Fruit fly (Drosophila melanogaster) whole organism, adult: Measurements from ENCODE around the gene Adgf-A2.

Experiments
- CG11617 ChIP-seq: fragments of 200-800 bp; sonication (Bioruptor generic); optimal IDR thresholded peaks from 2 replicates; lab custom pipeline; 2017; ENCODE audit warnings: mild to moderate bottlenecking, missing biosample characterization, missing genetic modification reagents, missing genetic modification characterization
- CG12768 ChIP-seq: fragments of 200-800 bp; sonication (Bioruptor generic); optimal IDR thresholded peaks from 2 replicates; lab custom pipeline; 2017; ENCODE audit warnings: missing biosample characterization, missing genetic modification characterization, mild to moderate bottlenecking, moderate library complexity, missing genetic modification reagents
- CG14711 ChIP-seq: fragments of 200-800 bp; sonication (Bioruptor generic); optimal IDR thresholded peaks from 2 replicates; lab custom pipeline; 2018; ENCODE audit warnings: missing biosample characterization, mild to moderate bottlenecking, missing genetic modification characterization, moderate library complexity
- CG1620 ChIP-seq: fragments of 200-800 bp; sonication (Bioruptor generic); optimal IDR thresholded peaks from 2 replicates; lab custom pipeline; 2016; ENCODE audit warnings: missing biosample characterization, missing genetic modification characterization
- CG33017 ChIP-seq: fragments of 200-800 bp; sonication (Bioruptor generic); optimal IDR thresholded peaks from 2 replicates; lab custom pipeline; 2018; ENCODE audit warnings: missing biosample characterization, mild to moderate bottlenecking, missing genetic modification characterization, moderate library complexity
- CG5204 ChIP-seq: fragments of 200-800 bp; sonication (Bioruptor generic); optimal IDR thresholded peaks from 2 replicates; lab custom pipeline; 2016; ENCODE audit warnings: missing biosample characterization, missing genetic modification characterization
- CG7045 ChIP-seq: fragments of 200-800 bp; sonication (Bioruptor generic); optimal IDR thresholded peaks from 2 replicates; lab custom pipeline; 2017; ENCODE audit warnings: missing biosample characterization, mild to moderate bottlenecking, missing genetic modification characterization
- CG7101 ChIP-seq: fragments of 200-800 bp; sonication (Bioruptor generic); optimal IDR thresholded peaks from 2 replicates; lab custom pipeline; 2018; ENCODE audit warnings: missing biosample characterization, mild to moderate bottlenecking, missing genetic modification characterization, moderate library complexity
- Clk ChIP-seq: fragments of 200-800 bp; sonication (Bioruptor generic); optimal IDR thresholded peaks from 2 replicates; lab custom pipeline; 2017; ENCODE audit warnings: missing biosample characterization, missing genetic modification characterization
- Crg-1 ChIP-seq: fragments of 200-800 bp; sonication (Bioruptor generic); optimal IDR thresholded peaks from 2 replicates; lab custom pipeline; 2016; ENCODE audit warnings: missing biosample characterization, missing genetic modification characterization
- Hr96 ChIP-seq: fragments of 200-800 bp; sonication (Bioruptor generic); optimal IDR thresholded peaks from 2 replicates; lab custom pipeline; 2016; ENCODE audit warnings: missing biosample characterization, missing genetic modification characterization
- Mnt ChIP-seq: fragments of 200-800 bp; sonication (Bioruptor generic); optimal IDR thresholded peaks from 2 replicates; lab custom pipeline; 2016; ENCODE audit warnings: missing biosample characterization, mild to moderate bottlenecking, missing genetic modification characterization
- bab1 ChIP-seq: fragments of 200-800 bp; sonication (Bioruptor generic); optimal IDR thresholded peaks from 3 replicates; lab custom pipeline; 2019; ENCODE audit warnings: missing biosample characterization, mild to moderate bottlenecking, missing genetic modification characterization, moderate library complexity
- cic ChIP-seq: fragments of 200-800 bp; sonication (Bioruptor generic); optimal IDR thresholded peaks from 2 replicates; lab custom pipeline; 2017; ENCODE audit warnings: missing biosample characterization, mild to moderate bottlenecking, missing genetic modification characterization, moderate library complexity
- cnc ChIP-seq, 2 experiments: fragments of >200 bp; optimal IDR thresholded peaks; 2 replicates each; lab custom pipeline; 2017
- kay ChIP-seq: fragments of 200-800 bp; sonication (Bioruptor generic); peaks from one replicate; lab custom pipeline; 2016; ENCODE audit warnings: missing biosample characterization, missing genetic modification characterization, borderline replicate concordance
- ovo ChIP-seq: fragments of 200-800 bp; sonication (Bioruptor generic); optimal IDR thresholded peaks from 2 replicates; lab custom pipeline; 2016; ENCODE audit warnings: missing biosample characterization, missing genetic modification characterization
- pad ChIP-seq: fragments of 200-800 bp; sonication (Bioruptor generic); optimal IDR thresholded peaks from 3 replicates; lab custom pipeline; 2017; ENCODE audit warnings: missing biosample characterization, missing genetic modification characterization, mild to moderate bottlenecking, moderate library complexity, missing genetic modification reagents
- tj ChIP-seq: fragments of 200-800 bp; sonication (Bioruptor generic); optimal IDR thresholded peaks from 3 replicates; lab custom pipeline; 2017; ENCODE audit warnings: missing biosample characterization, mild to moderate bottlenecking, missing genetic modification characterization, moderate library complexity
- toe ChIP-seq: fragments of 200-800 bp; sonication (Bioruptor generic); optimal IDR thresholded peaks from 2 replicates; lab custom pipeline; 2016; ENCODE audit warnings: missing biosample characterization, missing genetic modification characterization

The Adgf-A2 gene

dm6 chr3L:17763987-17764386, at the start of gene Adgf-A2, which contains the start of gene Adgf-A:
TSS of gene Adgf-A2 (minus strand) at chr3L:17764158.
TSS of gene Adgf-A (minus strand) at chr3L:17764158.
- TF ChIP-seq CG7045, result no peak
- TF ChIP-seq CG33017 (tag; lab: Kevin White, UChicago), result no peak
- no peak for TF ChIP-seq CG1620
- no peak for TF ChIP-seq ovo (GFP tag; lab: Kevin White, UChicago)

- TF ChIP-seq ovo (GFP tag; lab: Kevin White, UChicago) (no peak), CG33017 (tag; lab: Kevin White, UChicago) (no peak), CG5204 (GFP tag; lab: Kevin White, UChicago) (no peak), Mnt (GFP tag; lab: Kevin White, UChicago) (no peak), CG7101 (no peak), CG14711 (tag; lab: Kevin White, UChicago) (no peak), toe (no peak), pad (GFP tag; lab: Kevin White, UChicago) (no peak), CG7045 (no peak), Crg-1 (GFP tag; lab: Kevin White, UChicago) (no peak), cnc (optimal IDR thresholded peaks at IDR 0.05; lab: Kevin White, UChicago) (no peak), CG1620 (no peak), Clk (no peak)
Observed at dm6 chr3L:17808597-17809213, 44.7 kb upstream of the Adgf-A2 start, which contains the start of gene CG32191. TSS of gene CG32191 (minus strand) at chr3L:17809146.

- no peak for TF ChIP-seq cnc (optimal IDR thresholded peaks at IDR 0.05; lab: Kevin White, UChicago)
- no peak for TF ChIP-seq bab1 (GFP tag; lab: Kevin White, UChicago)
- TF ChIP-seq pad (GFP tag; lab: Kevin White, UChicago), result no peak
- no peak for TF ChIP-seq CG14711 (tag; lab: Kevin White, UChicago)
- TF ChIP-seq toe, result no peak
- no peak for TF ChIP-seq Hr96 (GFP tag; lab: Kevin White, UChicago)
- TF ChIP-seq ovo (GFP tag; lab: Kevin White, UChicago), result no peak
- TF ChIP-seq CG1620, result no peak
- TF ChIP-seq tj (GFP tag; lab: Kevin White, UChicago), result no peak
Observed at dm6 chr3L:17806357-17807025, 42.5 kb upstream of the Adgf-A2 start, which contains the start of gene CG32187. TSS of gene CG32187 (minus strand) at chr3L:17806365.

dm6 chr3L:17804511-17804910, 40.6 kb upstream of the Adgf-A2 start, which contains the start of gene ais:
TSS of gene ais (minus strand) at chr3L:17804715.
- TF ChIP-seq kay (GFP tag; lab: Kevin White, UChicago) (no peak), Crg-1 (GFP tag; lab: Kevin White, UChicago) (no peak), pad (GFP tag; lab: Kevin White, UChicago) (no peak), CG7101 (peak; percentile 55), CG7045 (no peak), CG33017 (tag; lab: Kevin White, UChicago) (no peak), CG11617 (GFP tag; lab: Kevin White, UChicago) (peak; percentile 20), Mnt (GFP tag; lab: Kevin White, UChicago) (peak; percentile 98), CG14711 (tag; lab: Kevin White, UChicago) (no peak), toe (peak; percentile 40), CG5204 (GFP tag; lab: Kevin White, UChicago) (peak; percentile 32)

dm6 chr3L:17802107-17802506, 38.1 kb upstream of the Adgf-A2 start, which contains the start of gene NUCB1:
TSS of gene NUCB1 (minus strand) at chr3L:17802279.
- TF ChIP-seq ovo (GFP tag; lab: Kevin White, UChicago) (peak; percentile 50), bab1 (GFP tag; lab: Kevin White, UChicago) (peak; percentile 78), toe (peak; percentile 40), Clk (no peak), CG1620 (peak; percentile 70), CG14711 (tag; lab: Kevin White, UChicago) (peak; percentile 45), CG33017 (tag; lab: Kevin White, UChicago) (no peak), cnc (optimal IDR thresholded peaks at IDR 0.05; lab: Kevin White, UChicago) (no peak), Crg-1 (GFP tag; lab: Kevin White, UChicago) (peak; percentile 67), CG11617 (GFP tag; lab: Kevin White, UChicago) (no peak), kay (GFP tag; lab: Kevin White, UChicago) (no peak), CG5204 (GFP tag; lab: Kevin White, UChicago) (peak; percentile 42), CG12768 (GFP tag; lab: Kevin White, UChicago) (no peak), CG7101 (peak; percentile 41), cic (GFP tag; lab: Kevin White, UChicago) (no peak), CG7045 (no peak), Mnt (GFP tag; lab: Kevin White, UChicago) (peak; percentile 18), Hr96 (GFP tag; lab: Kevin White, UChicago) (peak; percentile 64), pad (GFP tag; lab: Kevin White, UChicago) (peak; percentile 50), tj (GFP tag; lab: Kevin White, UChicago) (no peak)

- no peak for TF ChIP-seq tj (GFP tag; lab: Kevin White, UChicago)
- TF ChIP-seq CG12768 (GFP tag; lab: Kevin White, UChicago), result no peak
- TF ChIP-seq Hr96 (GFP tag; lab: Kevin White, UChicago), result no peak
- no peak for TF ChIP-seq CG1620
- no peak for TF ChIP-seq CG33017 (tag; lab: Kevin White, UChicago)
- TF ChIP-seq Clk, result no peak
- TF ChIP-seq CG14711 (tag; lab: Kevin White, UChicago), result no peak
- TF ChIP-seq pad (GFP tag; lab: Kevin White, UChicago), result no peak
- TF ChIP-seq bab1 (GFP tag; lab: Kevin White, UChicago), result no peak
- TF ChIP-seq kay (GFP tag; lab: Kevin White, UChicago), result no peak
- TF ChIP-seq toe, result no peak
- TF ChIP-seq CG5204 (GFP tag; lab: Kevin White, UChicago), result no peak
Observed at dm6 chr3L:17797494-17797893, 33.5 kb upstream of the Adgf-A2 start, which contains the start of gene CG42816. TSS of gene CG42816 (minus strand) at chr3L:17797594.
